Fruit fly (Drosophila melanogaster): ENCODE data around the gene per.

Gene per

DNA sequence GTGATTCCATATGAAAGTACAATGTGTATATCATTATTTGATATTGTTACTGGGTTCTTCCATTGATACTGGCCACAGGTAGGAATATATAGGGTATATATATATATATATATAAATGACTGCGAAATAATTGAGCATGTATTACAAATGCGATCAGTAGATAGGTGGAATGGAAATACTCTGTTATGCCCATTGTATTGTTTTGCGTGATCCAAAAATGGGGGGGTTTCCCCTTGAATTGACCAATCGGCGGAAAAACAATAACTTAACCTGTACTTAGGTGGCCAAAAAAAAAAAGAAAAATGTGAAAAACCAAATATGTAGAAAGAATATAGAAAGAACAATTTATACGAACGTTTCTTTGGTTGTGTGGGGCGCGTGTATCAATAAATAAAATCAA, 47.5 kb upstream of the per start:
- TF ChIP-seq Met (GFP tag; optimal IDR thresholded peaks at IDR 0.05) (no peak), achi (GFP tag; optimal IDR thresholded peaks at IDR 0.05) (no peak), Sox15 (GFP tag; optimal IDR thresholded peaks at IDR 0.05) (no peak), CG34406 (GFP tag; optimal IDR thresholded peaks at IDR 0.05) (no peak), topi (GFP tag; optimal IDR thresholded peaks at IDR 0.05) (no peak), fd85E (GFP tag; optimal IDR thresholded peaks at IDR 0.05) (no peak), CG1621 (tag; optimal IDR thresholded peaks at IDR 0.05) (no peak), CG8119 (GFP tag; IDR thresholded peaks at IDR 0.05) (no peak), CG15336 (GFP tag; IDR thresholded peaks at IDR 0.05) (no peak), cyc (GFP tag; optimal IDR thresholded peaks at IDR 0.05) (no peak), CG6792 (GFP tag; optimal IDR thresholded peaks at IDR 0.05) (no peak), Eip78C (GFP tag) (no peak), OdsH (GFP tag; optimal IDR thresholded peaks at IDR 0.05) (no peak), CG31627 (GFP tag; optimal IDR thresholded peaks at IDR 0.05) (no peak), CG8632 (GFP tag; optimal IDR thresholded peaks at IDR 0.05) (no peak), CG11294 (GFP tag; IDR thresholded peaks at IDR 0.05) (no peak)

DNA sequence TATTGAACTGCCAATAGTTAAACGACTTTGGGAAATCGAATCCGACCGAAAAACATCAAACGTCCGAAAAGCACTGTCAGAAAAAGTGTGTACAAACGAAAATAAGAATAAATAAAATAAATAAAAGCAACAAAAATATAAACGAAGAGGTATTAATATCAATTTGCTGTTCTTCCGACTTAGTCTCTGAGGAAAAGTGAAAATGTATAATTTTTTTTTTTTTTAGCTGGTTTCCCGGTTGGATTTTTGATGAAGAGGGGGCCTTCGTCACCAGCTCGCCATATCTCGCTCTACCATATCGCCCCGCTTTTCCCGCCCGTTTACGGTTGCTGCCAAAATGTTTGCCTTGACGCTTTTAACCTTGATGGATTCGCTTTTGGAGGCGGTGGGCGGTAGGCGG, 46.7 kb upstream of the per start:
- no peak for TF ChIP-seq dac (GFP tag; optimal IDR thresholded peaks at IDR 0.05)
- peak; percentile 24 for TF ChIP-seq Eip78C (GFP tag)

DNA sequence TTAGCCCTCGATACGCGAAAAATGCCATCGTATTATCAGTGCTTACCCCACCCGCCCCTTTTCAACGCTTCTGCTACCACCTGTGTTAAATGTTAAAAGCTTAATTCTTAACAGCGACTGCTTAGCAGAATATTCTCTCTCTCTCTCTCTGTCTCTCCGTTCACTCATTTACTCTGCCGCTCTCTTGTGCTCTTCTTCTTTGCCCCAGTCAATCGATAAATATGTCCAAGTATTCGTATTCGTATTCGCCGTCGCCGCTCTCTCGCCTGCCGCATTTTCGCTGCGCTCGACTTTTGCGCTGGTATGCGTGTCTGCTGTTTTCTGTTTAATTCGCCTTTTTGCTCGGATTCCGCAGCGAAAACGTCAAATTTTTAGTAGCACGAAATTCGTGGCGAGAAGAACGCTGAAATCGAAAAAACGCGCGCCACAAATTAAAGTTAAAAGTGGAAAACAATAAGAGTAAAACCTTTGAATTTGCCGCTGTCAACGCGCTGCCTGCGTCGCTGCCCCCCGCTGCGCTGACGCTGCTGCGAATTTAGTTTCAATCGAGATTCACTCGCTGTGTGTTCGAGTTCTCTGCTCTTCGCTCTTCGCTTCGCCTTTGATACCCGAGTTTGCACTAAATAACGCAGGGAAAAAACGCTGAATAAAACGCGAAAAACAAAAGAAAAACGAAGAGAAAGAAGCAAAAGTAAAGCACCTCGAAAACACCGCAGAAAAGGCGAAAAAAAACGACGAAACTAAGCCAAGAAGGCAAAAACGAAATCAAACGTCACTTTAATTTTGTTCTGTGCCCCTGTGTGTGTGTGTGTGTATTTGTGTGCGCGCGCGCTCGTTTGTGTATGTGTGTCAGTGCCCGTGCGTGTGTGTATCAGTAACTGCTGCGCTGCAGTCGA, 42.6 kb upstream of the per start:
- no peak for TF ChIP-seq CG7368 (GFP tag; optimal IDR thresholded peaks at IDR 0.05)
- no peak for TF ChIP-seq Eip75B (GFP tag; optimal IDR thresholded peaks at IDR 0.05)
- no peak for TF ChIP-seq fd59A (GFP tag; optimal IDR thresholded peaks at IDR 0.05)
- TF ChIP-seq Lpt (GFP tag; optimal IDR thresholded peaks at IDR 0.05): peak; percentile 21
- TF ChIP-seq Met (GFP tag; optimal IDR thresholded peaks at IDR 0.05): no peak
- no peak for TF ChIP-seq pdm3 (GFP tag; optimal IDR thresholded peaks at IDR 0.05)
- peak; percentile 37; the same call in 1 of the 2 replicates for TF ChIP-seq CG15336 (GFP tag; IDR thresholded peaks at IDR 0.05)
- peak; percentile 73 for TF ChIP-seq Eip78C (GFP tag)
- TF ChIP-seq CG4318 (GFP tag; optimal IDR thresholded peaks at IDR 0.05): no peak
- peak in 1 of 2 experiments; percentile 3 for TF ChIP-seq salr (GFP tag; optimal IDR thresholded peaks at IDR 0.05)
- TF ChIP-seq fkh (GFP tag; optimal IDR thresholded peaks at IDR 0.05): peak; percentile 12
- no peak for TF ChIP-seq CG34406 (GFP tag; optimal IDR thresholded peaks at IDR 0.05)
- no peak for TF ChIP-seq topi (GFP tag; optimal IDR thresholded peaks at IDR 0.05)
- no peak for TF ChIP-seq lz (GFP tag; optimal IDR thresholded peaks at IDR 0.05)
- peak; percentile 28 for TF ChIP-seq CG10669 (GFP tag; optimal IDR thresholded peaks at IDR 0.05)
- TF ChIP-seq vri (GFP tag; optimal IDR thresholded peaks at IDR 0.05): peak; percentile 42
- TF ChIP-seq Hr39 (GFP tag; optimal IDR thresholded peaks at IDR 0.05): no peak
- no peak for TF ChIP-seq OdsH (GFP tag; optimal IDR thresholded peaks at IDR 0.05)
- no peak for TF ChIP-seq CG6792 (GFP tag; optimal IDR thresholded peaks at IDR 0.05)
- TF ChIP-seq dsx (GFP tag; optimal IDR thresholded peaks at IDR 0.05; ENCODE audit: poor library complexity, severe bottlenecking): peak; percentile 1
- no peak for TF ChIP-seq CG9139 (GFP tag; optimal IDR thresholded peaks at IDR 0.05)
- TF ChIP-seq Hr4 (GFP tag; optimal IDR thresholded peaks at IDR 0.05): no peak
- TF ChIP-seq CG8319 (GFP tag; optimal IDR thresholded peaks at IDR 0.05): no peak
- TF ChIP-seq CG6808 (GFP tag; optimal IDR thresholded peaks at IDR 0.05): peak; percentile 18
- no peak; the same call in 2 of the 3 replicates for TF ChIP-seq CG8119 (GFP tag; IDR thresholded peaks at IDR 0.05)
- TF ChIP-seq Sox15 (GFP tag; optimal IDR thresholded peaks at IDR 0.05): no peak
- peak; percentile 9 for TF ChIP-seq CG6854 (GFP tag; optimal IDR thresholded peaks at IDR 0.05)
- no peak for TF ChIP-seq CG10631 (GFP tag; optimal IDR thresholded peaks at IDR 0.05)
- TF ChIP-seq Ets96B (tag; optimal IDR thresholded peaks at IDR 0.05): no peak
- no peak for TF ChIP-seq Eip93F (GFP tag; optimal IDR thresholded peaks at IDR 0.05)
- peak; percentile 34 for TF ChIP-seq CG32006 (GFP tag; optimal IDR thresholded peaks at IDR 0.05)
- TF ChIP-seq CG1621 (tag; optimal IDR thresholded peaks at IDR 0.05): peak; percentile 3
- TF ChIP-seq dac (GFP tag; optimal IDR thresholded peaks at IDR 0.05): peak; percentile 38
- TF ChIP-seq net (GFP tag; optimal IDR thresholded peaks at IDR 0.05): no peak
- peak; percentile 47 for TF ChIP-seq CG6163 (GFP tag; IDR thresholded peaks at IDR 0.05)
- no peak for TF ChIP-seq fd85E (GFP tag; optimal IDR thresholded peaks at IDR 0.05)
- TF ChIP-seq CG11902 (GFP tag; optimal IDR thresholded peaks at IDR 0.05): no peak
- TF ChIP-seq CG3919 (GFP tag; optimal IDR thresholded peaks at IDR 0.05): no peak
- no peak for TF ChIP-seq acj6 (GFP tag; optimal IDR thresholded peaks at IDR 0.05)
- TF ChIP-seq spab (GFP tag; optimal IDR thresholded peaks at IDR 0.05): no peak
